Worm (Caenorhabditis elegans) whole organism, L1 larva: ENCODE results near the gene C14A4.8.

Source experiments
- fos-1 ChIP-seq: fragments of 150-350 bp; optimal IDR thresholded peaks from 2 replicates; lab custom pipeline; 2014; ENCODE audit warnings: missing biosample characterization, missing genetic modification characterization
- lin-39 ChIP-seq: fragments of 150-350 bp; optimal IDR thresholded peaks from 2 replicates; lab custom pipeline; 2014; ENCODE audit warnings: missing biosample characterization, missing genetic modification reagents, missing genetic modification characterization
- nhr-11 ChIP-seq: fragments of 150-350 bp; optimal IDR thresholded peaks from 2 replicates; lab custom pipeline; 2014; ENCODE audit warnings: missing biosample characterization, missing genetic modification characterization
- nhr-12 ChIP-seq: sonication (generic microtip); optimal IDR thresholded peaks from 2 replicates; lab custom pipeline; 2017; ENCODE audit warnings: missing biosample characterization, missing genetic modification characterization
- nhr-47 ChIP-seq: sonication (generic microtip); optimal IDR thresholded peaks from 2 replicates; lab custom pipeline; 2016; ENCODE audit warnings: mild to moderate bottlenecking, missing genetic modification characterization, moderate library complexity, missing compliant biosample characterization
- snu-23 ChIP-seq: sonication (generic microtip); optimal IDR thresholded peaks from 2 replicates; lab custom pipeline; 2016; ENCODE audit warnings: missing genetic modification characterization, missing compliant biosample characterization
- swsn-7 ChIP-seq: sonication (generic microtip); optimal IDR thresholded peaks from 2 replicates; lab custom pipeline; 2016; ENCODE audit warnings: missing genetic modification characterization, missing compliant biosample characterization
- unc-30 ChIP-seq: sonication (generic microtip); optimal IDR thresholded peaks from 2 replicates; lab custom pipeline; 2017; ENCODE audit warnings: missing biosample characterization, missing genetic modification characterization

DNA sequence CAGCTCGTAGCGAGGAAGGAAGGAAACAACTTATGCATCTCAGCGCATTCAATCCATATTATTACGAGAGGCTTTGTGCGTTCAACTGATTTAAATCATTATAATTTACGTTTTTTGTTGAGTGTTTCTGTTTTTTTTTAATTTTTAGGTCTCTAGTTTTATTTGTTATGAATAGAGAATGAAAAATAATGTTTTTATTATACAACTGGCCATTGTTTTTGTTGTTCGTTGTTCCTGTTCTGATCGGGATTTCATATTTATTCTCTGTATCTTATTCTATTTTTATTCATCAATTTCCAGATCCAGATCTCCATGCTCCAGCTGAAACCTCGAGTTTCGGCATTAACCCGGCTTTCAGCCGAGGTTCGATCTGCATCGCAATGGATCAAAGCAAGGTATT lies 15.6 kb downstream of the C14A4.8 start, which contains the start of gene mrps-22:
- TF ChIP-seq swsn-7 (tag; lab: Kevin White, UChicago): no peak
- TF ChIP-seq nhr-47 (tag; lab: Kevin White, UChicago): no peak
- TF ChIP-seq lin-39 (tag; lab: Kevin White, UChicago): no peak
- TF ChIP-seq nhr-12 (tag; lab: Kevin White, UChicago): no peak
- TF ChIP-seq nhr-11: no peak
- no peak for TF ChIP-seq fos-1 (tag; lab: Kevin White, UChicago)
- TF ChIP-seq snu-23 (GFP tag; lab: Kevin White, UChicago): no peak
- no peak for TF ChIP-seq unc-30 (tag; lab: Kevin White, UChicago)
